Fruit fly (Drosophila melanogaster): ENCODE results near the gene Edc3.

Gene Edc3

dm6 chr3L:17532197-17532596 is 2.5 kb upstream of the Edc3 start (continued):
- TF ChIP-seq chn (GFP tag; optimal IDR thresholded peaks at IDR 0.05) (no peak), CG43689 (GFP tag; IDR thresholded peaks at IDR 0.05) (no peak), vfl (GFP tag; optimal IDR thresholded peaks at IDR 0.05) (no peak), salm (tag; optimal IDR thresholded peaks at IDR 0.05) (peak; percentile 16), Sin3A (optimal IDR thresholded peaks at IDR 0.05) (no peak), MESR4 (GFP tag; optimal IDR thresholded peaks at IDR 0.05) (no peak), CG11504 (tag; optimal IDR thresholded peaks at IDR 0.05) (no peak), sr (GFP tag; IDR thresholded peaks at IDR 0.05) (no peak), CkIIα-i1 (GFP tag; IDR thresholded peaks at IDR 0.05) (no peak), tin (GFP tag; optimal IDR thresholded peaks at IDR 0.05) (no peak), en (GFP tag; optimal IDR thresholded peaks at IDR 0.05) (no peak), run (tag; optimal IDR thresholded peaks at IDR 0.05) (no peak), CG3163 (GFP tag; optimal IDR thresholded peaks at IDR 0.05) (no peak), CG1602 (GFP tag; optimal IDR thresholded peaks at IDR 0.05) (no peak), ap (GFP tag; IDR thresholded peaks at IDR 0.05) (no peak), ab (GFP tag; optimal IDR thresholded peaks at IDR 0.05) (no peak), Hr78 (GFP tag; optimal IDR thresholded peaks at IDR 0.05) (no peak), CG7928 (GFP tag; optimal IDR thresholded peaks at IDR 0.05) (no peak), CG12219 (GFP tag; optimal IDR thresholded peaks at IDR 0.05) (no peak), mirr (GFP tag; optimal IDR thresholded peaks at IDR 0.05) (no peak), vnd (GFP tag; IDR thresholded peaks at IDR 0.05; ENCODE audit: partially characterized antibody) (no peak), CG3838 (GFP tag; optimal IDR thresholded peaks at IDR 0.05) (no peak), h (optimal IDR thresholded peaks at IDR 0.05) (no peak), CG13296 (GFP tag; optimal IDR thresholded peaks at IDR 0.05) (no peak), fu2 (GFP tag; optimal IDR thresholded peaks at IDR 0.05) (no peak), CG12236 (GFP tag; optimal IDR thresholded peaks at IDR 0.05) (no peak), CG42726 (GFP tag; IDR thresholded peaks at IDR 0.05; ENCODE audit: partially characterized antibody) (no peak), esg (GFP tag; conservative IDR thresholded peaks at IDR 0.05) (peak; percentile 25; the same call in 1 of the 2 replicates), emc (GFP tag; optimal IDR thresholded peaks at IDR 0.05) (no peak), B-H2 (GFP tag; optimal IDR thresholded peaks at IDR 0.05) (no peak), dimm (GFP tag; IDR thresholded peaks at IDR 0.05) (no peak), Hsf (GFP tag; optimal IDR thresholded peaks at IDR 0.05) (peak; percentile 36), CG9215 (GFP tag; IDR thresholded peaks at IDR 0.05) (no peak), sug (tag; optimal IDR thresholded peaks at IDR 0.05) (no peak), ttk (GFP tag; IDR thresholded peaks at IDR 0.05) (no peak), fru (optimal IDR thresholded peaks at IDR 0.05) (no peak), Dip3 (GFP tag; optimal IDR thresholded peaks at IDR 0.05) (no peak), CG15011 (GFP tag; optimal IDR thresholded peaks at IDR 0.05) (peak; percentile 11), onecut (GFP tag; IDR thresholded peaks at IDR 0.05) (0 out of 2 replicates have a peak, but pooled peaks have one; percentile 10), Spps (tag; optimal IDR thresholded peaks at IDR 0.05) (no peak), fd96Cb (tag; optimal IDR thresholded peaks at IDR 0.05) (peak; percentile 19), CG10274 (GFP tag; optimal IDR thresholded peaks at IDR 0.05) (no peak), NC2α (GFP tag; optimal IDR thresholded peaks at IDR 0.05) (no peak), Hey (tag; optimal IDR thresholded peaks at IDR 0.05) (no peak), row (GFP tag; IDR thresholded peaks at IDR 0.05) (peak; percentile 58), her (GFP tag; optimal IDR thresholded peaks at IDR 0.05) (no peak), BtbVII (GFP tag; optimal IDR thresholded peaks at IDR 0.05) (no peak), CG31388 (GFP tag; optimal IDR thresholded peaks at IDR 0.05) (no peak), CG8089 (GFP tag; optimal IDR thresholded peaks at IDR 0.05) (no peak), Kr (GFP tag; optimal IDR thresholded peaks at IDR 0.05) (no peak), aop (GFP tag; IDR thresholded peaks at IDR 0.05) (no peak), CG3726 (GFP tag; IDR thresholded peaks at IDR 0.05) (no peak), Med (GFP tag) (peak; percentile 78), Sry-δ (GFP tag; optimal IDR thresholded peaks at IDR 0.05) (no peak)
